Worm (Caenorhabditis elegans) whole organism, L2 larva: Measurements from ENCODE around the gene F40A3.1.

Experiments used
- C34F6.9 ChIP-seq: fragments of 150-350 bp; optimal IDR thresholded peaks from 2 replicates; lab custom pipeline; 2014; ENCODE audit warnings: missing biosample characterization, missing genetic modification characterization
- R02D3.7 ChIP-seq: fragments of 150-350 bp; optimal IDR thresholded peaks from 2 replicates; lab custom pipeline; 2014; ENCODE audit warnings: missing biosample characterization, missing genetic modification characterization
- Y55F3AM.14 ChIP-seq: fragments of 200-800 bp; sonication (Bioruptor generic); optimal IDR thresholded peaks from 2 replicates; lab custom pipeline; 2018; ENCODE audit warnings: mild to moderate bottlenecking, missing genetic modification characterization, missing compliant biosample characterization
- aly-2 ChIP-seq: fragments of 150-350 bp; optimal IDR thresholded peaks from 2 replicates; lab custom pipeline; 2014; ENCODE audit warnings: missing biosample characterization, missing genetic modification characterization
- blmp-1 ChIP-seq: sonication (generic microtip); optimal IDR thresholded peaks from 2 replicates; lab custom pipeline; 2017; ENCODE audit warnings: missing genetic modification characterization, mild to moderate bottlenecking, missing compliant biosample characterization, antibody characterized with exemption, moderate library complexity; ENCODE audit not compliant: insufficient read depth
- crh-2 ChIP-seq: sonication (generic microtip); optimal IDR thresholded peaks from 2 replicates; lab custom pipeline; 2017; ENCODE audit warnings: missing biosample characterization, missing genetic modification characterization
- egl-27 ChIP-seq: sonication (generic microtip); optimal IDR thresholded peaks from 3 replicates; lab custom pipeline; 2017; ENCODE audit warnings: missing biosample characterization, missing genetic modification reagents, missing genetic modification characterization
- elt-1 ChIP-seq: fragments of 150-350 bp; optimal IDR thresholded peaks from 2 replicates; lab custom pipeline; 2014; ENCODE audit warnings: missing biosample characterization, missing genetic modification characterization
- elt-3 ChIP-seq: sonication (generic microtip); optimal IDR thresholded peaks from 2 replicates; lab custom pipeline; 2017; ENCODE audit warnings: missing biosample characterization, missing genetic modification characterization
- fos-1 ChIP-seq: fragments of 150-350 bp; optimal IDR thresholded peaks from 2 replicates; lab custom pipeline; 2014; ENCODE audit warnings: missing biosample characterization, missing genetic modification characterization
- gmeb-1 ChIP-seq: fragments of 150-350 bp; optimal IDR thresholded peaks from 2 replicates; lab custom pipeline; 2014; ENCODE audit warnings: missing biosample characterization, missing genetic modification characterization
- lin-11 ChIP-seq: fragments of 150-350 bp; sonication (generic microtip); optimal IDR thresholded peaks from 2 replicates; lab custom pipeline; 2014; ENCODE audit warnings: missing biosample characterization, missing genetic modification characterization, inconsistent platforms, mixed read lengths
- lin-13 ChIP-seq: fragments of 150-350 bp; optimal IDR thresholded peaks from 2 replicates; lab custom pipeline; 2014; ENCODE audit warnings: missing biosample characterization, missing genetic modification reagents, missing genetic modification characterization
- lsy-2 ChIP-seq, 2 experiments: fragments of 150-350 bp in 1 of 2; sonication (generic microtip) in 1 of 2; optimal IDR thresholded peaks; 2 replicates each; lab custom pipeline; 2014 to 2017; ENCODE audit warnings: missing biosample characterization in 2 of 2, missing genetic modification characterization in 2 of 2
- mab-5 ChIP-seq: fragments of 150-350 bp; optimal IDR thresholded peaks from 2 replicates; lab custom pipeline; 2014; ENCODE audit warnings: missing biosample characterization, missing genetic modification characterization
- nhr-10 ChIP-seq: sonication (generic microtip); optimal IDR thresholded peaks from 2 replicates; lab custom pipeline; 2017; ENCODE audit warnings: missing biosample characterization, missing genetic modification characterization
- nhr-12 ChIP-seq: fragments of 150-350 bp; optimal IDR thresholded peaks from 2 replicates; lab custom pipeline; 2014; ENCODE audit warnings: missing biosample characterization, missing genetic modification characterization
- nhr-129 ChIP-seq: fragments of 150-350 bp; optimal IDR thresholded peaks from 2 replicates; lab custom pipeline; 2014; ENCODE audit warnings: missing biosample characterization, missing genetic modification characterization
- nhr-77 ChIP-seq: fragments of 150-350 bp; optimal IDR thresholded peaks from 2 replicates; lab custom pipeline; 2014; ENCODE audit warnings: missing biosample characterization, missing genetic modification characterization
- peb-1 ChIP-seq: fragments of 150-350 bp; optimal IDR thresholded peaks from 2 replicates; lab custom pipeline; 2014; ENCODE audit warnings: missing biosample characterization, missing genetic modification characterization
- sem-4 ChIP-seq: fragments of 150-350 bp; optimal IDR thresholded peaks from 2 replicates; lab custom pipeline; 2014; ENCODE audit warnings: missing biosample characterization, missing genetic modification reagents, missing genetic modification characterization
- skn-1 ChIP-seq: sonication (generic microtip); optimal IDR thresholded peaks from 2 replicates; lab custom pipeline; 2017; ENCODE audit warnings: missing biosample characterization, missing genetic modification characterization
- sma-3 ChIP-seq: sonication (generic microtip); optimal IDR thresholded peaks from 2 replicates; lab custom pipeline; 2016; ENCODE audit warnings: missing genetic modification reagents, missing genetic modification characterization, missing compliant biosample characterization
- unc-39 ChIP-seq: fragments of 150-350 bp; optimal IDR thresholded peaks from 2 replicates; lab custom pipeline; 2014; ENCODE audit warnings: missing biosample characterization, missing genetic modification characterization
- unc-55 ChIP-seq: fragments of 150-350 bp; sonication (generic microtip); optimal IDR thresholded peaks from 3 replicates; lab custom pipeline; 2014; ENCODE audit warnings: missing biosample characterization, missing genetic modification reagents, missing genetic modification characterization
- zag-1 ChIP-seq: fragments of 150-350 bp; optimal IDR thresholded peaks from 2 replicates; lab custom pipeline; 2014; ENCODE audit warnings: missing biosample characterization, missing genetic modification characterization
- ztf-1 ChIP-seq: fragments of 200-800 bp; sonication (Bioruptor generic); conservative IDR thresholded peaks from 2 replicates; pipeline ENCODE4 v1.3.6; 2022; ENCODE audit warnings: missing genetic modification characterization, missing compliant biosample characterization
- ztf-11 ChIP-seq: sonication (generic microtip); optimal IDR thresholded peaks from 2 replicates; lab custom pipeline; 2017; ENCODE audit warnings: missing biosample characterization, missing genetic modification characterization

Gene F40A3.1

ce11 chrV:7870707-7871106 lies 20.6 kb upstream of the F40A3.1 start, which contains the start of gene nipi-4:
Gene nipi-4, minus strand, starts transcription at chrV:7870807.
- no peak for TF ChIP-seq ztf-1 (GFP tag; lab: Robert Waterston, UW)

ce11 chrV:7872945-7873344 lies 18.4 kb upstream of the F40A3.1 start:
- TF ChIP-seq egl-27 (tag; lab: Kevin White, UChicago): no peak
- no peak for TF ChIP-seq nhr-12 (tag; lab: Kevin White, UChicago)
- TF ChIP-seq Y55F3AM.14 (GFP tag; lab: Kevin White, UChicago): no peak
- TF ChIP-seq lin-11 (tag; lab: Kevin White, UChicago): no peak
- no peak for TF ChIP-seq elt-3 (tag; lab: Kevin White, UChicago)
- no peak for TF ChIP-seq lin-13 (GFP tag; lab: Kevin White, UChicago)
- TF ChIP-seq nhr-77 (tag; lab: Kevin White, UChicago): no peak
- TF ChIP-seq nhr-129 (tag; lab: Kevin White, UChicago): no peak
- TF ChIP-seq aly-2 (tag; lab: Kevin White, UChicago): no peak
- TF ChIP-seq crh-2: no peak
- no peak for TF ChIP-seq gmeb-1 (tag; lab: Kevin White, UChicago)
- TF ChIP-seq elt-1: no peak
- TF ChIP-seq nhr-10 (tag; lab: Kevin White, UChicago): no peak
- TF ChIP-seq sma-3 (GFP tag; lab: Kevin White, UChicago): no peak
- TF ChIP-seq mab-5 (tag; lab: Kevin White, UChicago): no peak
- TF ChIP-seq, all 48 proteins: peak for 0

ce11 chrV:7875456-7875855 lies 15.9 kb upstream of the F40A3.1 start, which contains the start of gene F40A3.4:
Gene F40A3.4, plus strand, starts transcription at chrV:7875756.
- TF ChIP-seq ztf-1 (GFP tag; lab: Robert Waterston, UW) (no peak), unc-39 (tag; lab: Kevin White, UChicago) (no peak), nhr-12 (tag; lab: Kevin White, UChicago) (no peak), blmp-1 (tag; lab: Kevin White, UChicago) (no peak)

DNA sequence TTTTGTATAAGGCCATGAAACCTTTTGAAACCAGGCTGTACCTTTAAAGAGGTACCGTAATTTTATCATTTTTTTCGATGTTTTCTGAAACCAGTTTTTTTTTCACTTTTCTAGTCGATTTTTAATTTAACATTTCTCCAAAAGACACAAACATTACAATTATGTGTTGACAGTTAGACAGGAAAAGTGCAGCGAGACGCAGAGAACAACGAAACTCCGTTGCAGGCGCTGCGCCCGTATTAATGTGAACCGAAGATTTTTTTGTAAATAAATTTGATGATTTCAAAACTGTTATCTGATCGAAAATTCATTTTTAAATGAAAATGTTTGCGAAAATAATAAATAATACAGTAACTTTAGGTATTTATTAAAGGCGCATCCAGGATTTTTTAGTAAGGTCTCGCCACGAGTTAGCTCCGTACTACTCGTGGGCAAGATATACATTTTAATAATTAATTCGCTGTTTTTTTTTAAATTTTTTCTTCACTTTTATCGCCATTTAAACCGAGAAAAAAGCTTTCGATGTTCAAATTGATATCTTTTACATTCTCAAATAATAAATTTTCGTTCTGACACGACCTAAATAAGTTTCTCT lies 14.4 kb upstream of the F40A3.1 start, which contains the start of gene F40A3.3:
F40A3.3 (plus strand) TSS at position 564 of the 595 bp plus-strand sequence.
- peak in 1 of 2 experiments; percentile 12 for TF ChIP-seq lsy-2 (tag; optimal IDR thresholded peaks at IDR 0.05; lab: Kevin White, UChicago)
- TF ChIP-seq unc-55 (GFP tag; lab: Kevin White, UChicago): peak; percentile 2
- TF ChIP-seq nhr-129 (tag; lab: Kevin White, UChicago): peak; percentile 1
- TF ChIP-seq ztf-11 (tag; lab: Kevin White, UChicago): no peak

DNA sequence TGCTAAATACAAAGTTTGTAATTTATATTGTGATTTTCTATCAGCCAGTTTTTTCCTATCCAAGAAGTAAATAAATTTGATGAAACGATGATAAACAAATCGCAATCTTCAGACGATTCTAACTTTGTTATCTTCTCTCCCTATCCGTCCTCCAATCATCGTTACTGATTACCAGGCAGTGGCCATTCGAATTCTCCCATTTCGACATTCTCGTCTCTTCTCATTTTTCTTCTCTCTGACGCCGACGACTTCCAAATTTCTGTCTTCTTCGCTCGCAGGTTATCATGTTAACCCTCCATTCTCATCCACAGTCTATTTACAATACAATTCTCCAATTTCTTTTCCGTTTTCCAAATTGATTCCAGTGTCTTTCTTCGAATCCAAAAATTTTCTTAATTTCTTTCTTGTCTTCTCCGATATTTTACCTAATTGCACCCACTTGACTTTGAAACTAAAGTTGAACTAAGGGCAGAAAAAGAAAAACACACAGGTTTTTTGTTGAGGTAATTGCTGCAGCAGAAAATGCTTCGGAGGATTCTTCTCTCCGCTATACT lies 12.8 kb upstream of the F40A3.1 start, which contains the start of gene F40A3.2:
F40A3.2 (plus strand) TSS at position 504 of the 554 bp plus-strand sequence.
- TF ChIP-seq zag-1 (tag; lab: Kevin White, UChicago): no peak
- peak; percentile 3 for TF ChIP-seq nhr-129 (tag; lab: Kevin White, UChicago)
- peak; percentile 16 for TF ChIP-seq gmeb-1 (tag; lab: Kevin White, UChicago)

- TF ChIP-seq C34F6.9 (tag; lab: Kevin White, UChicago): peak; percentile 21
- TF ChIP-seq peb-1: no peak
- TF ChIP-seq sem-4 (tag; lab: Kevin White, UChicago): peak; percentile 3
- TF ChIP-seq nhr-129 (tag; lab: Kevin White, UChicago): peak; percentile 19
Measured at ce11 chrV:7884441-7884840, 6.9 kb upstream of the F40A3.1 start.

DNA sequence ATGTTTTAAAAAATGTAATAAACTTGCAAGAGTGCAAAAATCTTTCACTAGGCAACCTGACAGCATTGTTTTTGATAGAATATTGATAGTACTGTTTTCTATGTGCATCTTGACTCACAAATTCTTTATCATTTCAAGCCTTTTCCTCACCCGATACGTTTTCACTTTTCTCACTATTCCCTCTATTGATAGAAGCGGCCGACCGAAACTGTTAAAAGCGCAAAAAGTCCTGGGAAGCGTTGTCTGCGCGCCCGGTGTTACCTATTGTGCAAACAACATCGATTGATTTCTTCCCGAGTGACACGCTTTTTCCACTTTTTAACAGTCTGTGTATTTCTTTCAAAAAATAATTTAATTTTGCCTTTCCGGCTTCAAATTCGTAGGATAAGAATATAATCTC lies 3.3 kb upstream of the F40A3.1 start:
- TF ChIP-seq R02D3.7: no peak
- no peak for TF ChIP-seq skn-1
- peak; percentile 50 for TF ChIP-seq fos-1 (tag; lab: Kevin White, UChicago)
